Worm (Caenorhabditis elegans): ENCODE data around the gene dlc-5.

dlc-5 gene

DNA sequence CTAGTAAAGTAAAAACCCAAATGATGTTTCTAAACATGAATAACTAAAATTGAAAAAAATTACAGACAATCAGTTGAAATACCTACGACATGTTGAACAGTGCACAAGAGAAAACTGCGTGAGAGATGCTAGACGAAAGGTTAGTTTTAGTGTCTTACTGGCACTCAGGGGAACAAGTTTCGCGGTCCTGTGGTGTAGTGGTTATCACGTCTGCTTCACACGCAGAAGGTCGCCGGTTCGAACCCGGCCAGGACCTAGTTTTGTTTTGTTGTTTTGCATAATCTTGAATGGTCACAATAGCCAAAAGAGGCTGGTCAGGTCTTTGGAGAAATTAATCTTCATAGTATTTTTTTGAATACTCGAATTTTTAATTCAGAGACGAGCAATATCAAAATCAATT, 43.0 kb downstream of the dlc-5 start (continued):
- 0 out of 2 replicates have a peak, but pooled peaks have one; percentile 57 for TF ChIP-seq F39B2.1 (GFP tag; IDR thresholded peaks at IDR 0.05)
- peak; percentile 66 for TF ChIP-seq mxl-1 (tag; optimal IDR thresholded peaks at IDR 0.05)
- TF ChIP-seq aptf-3 (GFP tag; IDR thresholded peaks at IDR 0.05), result no peak
- no peak for TF ChIP-seq ets-4 (GFP tag; optimal IDR thresholded peaks at IDR 0.05)
- peak; percentile 37 for TF ChIP-seq K12H6.12 (tag; optimal IDR thresholded peaks at IDR 0.05)
- peak; percentile 41 for TF ChIP-seq lsl-1 (GFP tag; optimal IDR thresholded peaks at IDR 0.05)
- peak; percentile 35 for TF ChIP-seq nhr-80 (tag; optimal IDR thresholded peaks at IDR 0.05)
- peak; percentile 46 for TF ChIP-seq lin-40 (tag; optimal IDR thresholded peaks at IDR 0.05)
- peak; percentile 17 for TF ChIP-seq atf-7 (tag; optimal IDR thresholded peaks at IDR 0.05)
- peak; percentile 52 for TF ChIP-seq rcor-1 (GFP tag; IDR thresholded peaks at IDR 0.05)
- no peak for TF ChIP-seq pha-4 (tag; optimal IDR thresholded peaks at IDR 0.05)
- TF ChIP-seq madf-8 (GFP tag; conservative IDR thresholded peaks at IDR 0.05), result no peak
- TF ChIP-seq dpl-1 (GFP tag; optimal IDR thresholded peaks at IDR 0.05), result no peak
- TF ChIP-seq mcd-1 (GFP tag; IDR thresholded peaks at IDR 0.05), result peak; percentile 62
- peak; percentile 60 for TF ChIP-seq lin-54 (GFP tag; optimal IDR thresholded peaks at IDR 0.05)
- no peak for TF ChIP-seq nfya-2 (GFP tag; IDR thresholded peaks at IDR 0.05)
- no peak for TF ChIP-seq lag-1 (GFP tag; IDR thresholded peaks at IDR 0.05)
- 0 out of 2 replicates have a peak, but pooled peaks have one; percentile 19 for TF ChIP-seq ceh-40 (GFP tag; IDR thresholded peaks at IDR 0.05)
- TF ChIP-seq let-607 (tag; optimal IDR thresholded peaks at IDR 0.05), result peak in 1 of 2 experiments; percentile 20
- no peak; the same call in 1 of the 2 replicates for TF ChIP-seq dox-1 (GFP tag; IDR thresholded peaks at IDR 0.05)
- no peak for TF ChIP-seq sptf-2 (GFP tag; optimal IDR thresholded peaks at IDR 0.05)
- TF ChIP-seq attf-6 (GFP tag; IDR thresholded peaks at IDR 0.05), result peak; percentile 80
- peak; percentile 57 for TF ChIP-seq ztf-26 (tag; optimal IDR thresholded peaks at IDR 0.05)
- no peak for TF ChIP-seq cebp-2 (GFP tag; IDR thresholded peaks at IDR 0.05)
- peak; percentile 71 for TF ChIP-seq rpc-1 (optimal IDR thresholded peaks at IDR 0.05)
- TF ChIP-seq rpc-1 (tag; optimal IDR thresholded peaks at IDR 0.05), result peak; percentile 88
- TF ChIP-seq hrde-1 (tag; optimal IDR thresholded peaks at IDR 0.05; ENCODE audit: borderline replicate concordance), result peak; percentile 27
- TF ChIP-seq pbrm-1 (GFP tag; IDR thresholded peaks at IDR 0.05), result peak; percentile 74
- no peak; the same call in 1 of the 2 replicates for TF ChIP-seq C06A6.2 (GFP tag; conservative IDR thresholded peaks at IDR 0.05)
- TF ChIP-seq ceh-79 (tag; optimal IDR thresholded peaks at IDR 0.05), result peak; percentile 57
- TF ChIP-seq ceh-91 (GFP tag; IDR thresholded peaks at IDR 0.05), result no peak
- TF ChIP-seq chd-7 (tag; optimal IDR thresholded peaks at IDR 0.05), result no peak
- TF ChIP-seq unc-62 (GFP tag; optimal IDR thresholded peaks at IDR 0.05), result no peak
- peak; percentile 73 for TF ChIP-seq zim-3 (tag; optimal IDR thresholded peaks at IDR 0.05)
- peak; percentile 54 for TF ChIP-seq F49E8.2 (tag; optimal IDR thresholded peaks at IDR 0.05; ENCODE audit: insufficient read depth)
- no peak for TF ChIP-seq ama-1 (optimal IDR thresholded peaks at IDR 0.05)
- TF ChIP-seq ama-1 (GFP tag; optimal IDR thresholded peaks at IDR 0.05), result peak in 1 of 2 experiments; percentile 51
- peak; percentile 61 for TF ChIP-seq attf-5 (GFP tag; optimal IDR thresholded peaks at IDR 0.05)
- no peak for TF ChIP-seq cebp-1 (GFP tag; IDR thresholded peaks at IDR 0.05)
- peak; percentile 64 for TF ChIP-seq cebp-1 (tag; optimal IDR thresholded peaks at IDR 0.05)
- TF ChIP-seq ceh-27 (GFP tag; optimal IDR thresholded peaks at IDR 0.05), result peak; percentile 60
- TF ChIP-seq snpc-4 (GFP tag; optimal IDR thresholded peaks at IDR 0.05), result peak; percentile 82
- peak; percentile 29 to 95 (median 94) for TF ChIP-seq snpc-4 (tag; optimal IDR thresholded peaks at IDR 0.05)
- peak; percentile 66 for TF ChIP-seq madf-10 (tag; optimal IDR thresholded peaks at IDR 0.05)
- TF ChIP-seq ceh-58 (GFP tag; IDR thresholded peaks at IDR 0.05), result no peak
- no peak for TF ChIP-seq bed-1 (GFP tag; IDR thresholded peaks at IDR 0.05)
- TF ChIP-seq egl-44 (GFP tag; IDR thresholded peaks at IDR 0.05), result peak; percentile 75; the same call in 1 of the 2 replicates
- no peak for TF ChIP-seq F10E7.11 (tag; optimal IDR thresholded peaks at IDR 0.05)
- TF ChIP-seq him-1 (tag; optimal IDR thresholded peaks at IDR 0.05), result peak; percentile 86
- no peak for TF ChIP-seq xnd-1 (tag; optimal IDR thresholded peaks at IDR 0.05)
